Worm (Caenorhabditis elegans) whole organism, midembryonic: Measurements from ENCODE around the gene F31F4.17.

Experiments
- T22C8.4 ChIP-seq: fragments of 200-800 bp; sonication (Bioruptor generic); IDR thresholded peaks from 2 replicates; pipeline ENCODE4 v1.3.6; 2022; ENCODE audit warnings: missing genetic modification characterization, missing compliant biosample characterization
- cog-1 ChIP-seq: sonication (generic microtip); optimal IDR thresholded peaks from 2 replicates; lab custom pipeline; 2016; ENCODE audit warnings: missing genetic modification characterization, missing compliant biosample characterization
- flt-1 ChIP-seq: fragments of 200-800 bp; sonication (Bioruptor generic); IDR thresholded peaks from 2 replicates; pipeline ENCODE4 v1.3.6; 2022; ENCODE audit warnings: missing genetic modification characterization, missing compliant biosample characterization
- klf-2 ChIP-seq: fragments of 200-800 bp; sonication (Bioruptor generic); conservative IDR thresholded peaks from 2 replicates; pipeline ENCODE4 v1.3.6; 2022; ENCODE audit warnings: missing genetic modification reagents, missing genetic modification characterization, missing compliant biosample characterization
- med-1 ChIP-seq: sonication (generic microtip); optimal IDR thresholded peaks from 2 replicates; lab custom pipeline; 2017; ENCODE audit warnings: missing genetic modification characterization, mild to moderate bottlenecking, missing compliant biosample characterization, antibody characterized with exemption, missing genetic modification reagents; ENCODE audit not compliant: insufficient read depth
- ref-1 ChIP-seq: fragments of 200-800 bp; sonication (Bioruptor generic); conservative IDR thresholded peaks from 2 replicates; pipeline ENCODE4 v1.3.6; 2022; ENCODE audit warnings: missing genetic modification reagents, missing genetic modification characterization, missing compliant biosample characterization
- tab-1 ChIP-seq: fragments of 200-800 bp; sonication (Bioruptor generic); IDR thresholded peaks from 2 replicates; pipeline ENCODE4 v1.3.6; 2022; ENCODE audit warnings: missing genetic modification characterization, missing compliant biosample characterization
- ztf-23 ChIP-seq: fragments of 200-800 bp; sonication (Bioruptor generic); IDR thresholded peaks from 2 replicates; pipeline ENCODE4 v1.3.6; 2022; ENCODE audit warnings: missing genetic modification reagents, missing genetic modification characterization, missing compliant biosample characterization
- ztf-29 ChIP-seq: fragments of 200-800 bp; sonication (Bioruptor generic); IDR thresholded peaks from 2 replicates; pipeline ENCODE4 v1.3.6; 2022; ENCODE audit warnings: missing genetic modification reagents, missing genetic modification characterization, missing compliant biosample characterization

Gene F31F4.17

ce11 chrV:692720-693422, 32.8 kb upstream of the F31F4.17 start, which contains the start of gene srx-4:
Gene srx-4, minus strand, starts transcription at chrV:692770.
- TF ChIP-seq tab-1 (GFP tag; lab: Robert Waterston, UW) (no peak), ztf-29 (GFP tag; lab: Robert Waterston, UW) (no peak), ref-1 (GFP tag; lab: Robert Waterston, UW) (no peak), flt-1 (no peak)

ce11 chrV:689538-689937, 29.4 kb upstream of the F31F4.17 start:
- no peak for TF ChIP-seq tab-1 (GFP tag; lab: Robert Waterston, UW)
- no peak for TF ChIP-seq flt-1
- no peak for TF ChIP-seq ztf-29 (GFP tag; lab: Robert Waterston, UW)
- no peak for TF ChIP-seq T22C8.4
- TF ChIP-seq ztf-23 (GFP tag; lab: Robert Waterston, UW): no peak
- TF ChIP-seq med-1 (GFP tag; lab: Kevin White, UChicago): no peak
- TF ChIP-seq ref-1 (GFP tag; lab: Robert Waterston, UW): no peak
- TF ChIP-seq klf-2 (GFP tag; lab: Robert Waterston, UW): no peak

DNA sequence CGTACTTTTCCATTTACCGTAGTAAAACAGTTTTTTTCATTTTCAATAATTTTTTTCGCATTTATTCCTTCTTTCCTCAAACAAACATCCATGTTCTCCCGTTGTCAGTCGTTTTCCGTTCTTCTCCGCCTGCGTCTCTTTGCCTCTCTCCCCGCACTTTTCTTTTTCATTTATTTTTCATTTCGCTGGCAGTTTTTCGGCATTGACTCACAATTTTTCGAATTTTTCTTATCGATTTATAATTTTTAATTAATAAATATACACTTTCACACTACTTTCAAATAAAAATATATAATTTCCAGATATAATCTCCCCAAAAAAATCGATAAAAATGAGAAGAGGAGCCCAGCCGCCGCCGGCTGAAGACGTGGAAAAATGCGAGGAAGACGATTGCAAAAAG, 27.3 kb upstream of the F31F4.17 start, which contains the start of gene H25P19.1:
H25P19.1 (plus strand) TSS at position 301 of the 400 bp plus-strand sequence.
- no peak for TF ChIP-seq tab-1 (GFP tag; lab: Robert Waterston, UW)
- TF ChIP-seq flt-1: no peak
- TF ChIP-seq ztf-23 (GFP tag; lab: Robert Waterston, UW): no peak
- no peak for TF ChIP-seq klf-2 (GFP tag; lab: Robert Waterston, UW)
- no peak for TF ChIP-seq cog-1
- no peak for TF ChIP-seq med-1 (GFP tag; lab: Kevin White, UChicago)
- TF ChIP-seq ref-1 (GFP tag; lab: Robert Waterston, UW): no peak
- no peak for TF ChIP-seq ztf-29 (GFP tag; lab: Robert Waterston, UW)
- no peak for TF ChIP-seq T22C8.4

DNA sequence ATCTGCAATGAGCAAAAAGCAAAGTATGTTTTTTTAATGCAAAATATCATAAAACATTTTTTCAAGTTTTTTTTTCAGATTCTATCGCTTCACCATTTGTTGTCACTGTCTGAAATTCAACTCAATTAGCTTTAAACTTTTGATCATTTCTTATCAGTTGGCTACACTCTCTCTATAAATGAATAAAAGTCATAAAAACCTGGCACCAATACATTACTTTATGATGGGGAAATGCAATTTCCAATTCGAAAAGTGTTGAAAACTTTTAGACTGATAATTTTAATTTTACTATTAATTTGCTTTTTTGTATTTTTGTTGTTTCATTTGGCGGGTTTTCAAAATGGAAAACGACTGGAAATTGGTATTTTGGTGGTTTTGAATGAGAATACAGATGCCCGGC, 23.7 kb upstream of the F31F4.17 start, which contains the start of gene F31F4.1:
F31F4.1 (plus strand) TSS at position 203 of the 400 bp plus-strand sequence.
- TF ChIP-seq tab-1 (GFP tag; lab: Robert Waterston, UW): no peak
- TF ChIP-seq ref-1 (GFP tag; lab: Robert Waterston, UW): no peak
- no peak for TF ChIP-seq med-1 (GFP tag; lab: Kevin White, UChicago)
- no peak for TF ChIP-seq T22C8.4
- no peak for TF ChIP-seq klf-2 (GFP tag; lab: Robert Waterston, UW)
- TF ChIP-seq flt-1: no peak
- TF ChIP-seq cog-1: no peak
- TF ChIP-seq ztf-23 (GFP tag; lab: Robert Waterston, UW): no peak
- TF ChIP-seq ztf-29 (GFP tag; lab: Robert Waterston, UW): no peak

- TF ChIP-seq ref-1 (GFP tag; lab: Robert Waterston, UW) (no peak), klf-2 (GFP tag; lab: Robert Waterston, UW) (no peak), T22C8.4 (no peak), tab-1 (GFP tag; lab: Robert Waterston, UW) (no peak), ztf-29 (GFP tag; lab: Robert Waterston, UW) (no peak), cog-1 (no peak), flt-1 (no peak), ztf-23 (GFP tag; lab: Robert Waterston, UW) (no peak), med-1 (GFP tag; lab: Kevin White, UChicago) (no peak)
These were observed 21.9 kb upstream of the F31F4.17 start, which contains the start of gene srx-23 for ce11 chrV:682031-682430. Gene srx-23, plus strand, starts transcription at chrV:682331.

DNA sequence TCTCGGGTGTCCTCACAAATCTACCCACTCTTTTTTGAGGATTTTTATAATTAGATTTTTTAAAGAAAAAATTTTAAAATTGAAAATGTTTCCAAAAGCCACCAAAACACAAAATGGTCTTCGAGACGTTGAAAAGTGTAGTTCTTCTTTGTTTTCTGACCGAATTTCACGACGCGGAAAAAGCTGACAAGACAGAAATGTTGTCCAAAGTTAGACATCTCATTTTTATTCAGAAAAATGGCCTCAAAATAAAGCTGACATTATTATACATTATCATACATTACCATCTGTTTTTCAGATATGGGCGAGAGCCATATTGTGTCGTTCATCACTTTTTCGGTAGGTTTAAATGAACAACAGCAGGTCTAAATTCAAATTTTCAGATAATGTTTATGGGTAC, 19.6 kb upstream of the F31F4.17 start, which contains the start of gene srx-22:
srx-22 (plus strand) TSS at position 301 of the 400 bp plus-strand sequence.
- TF ChIP-seq ref-1 (GFP tag; lab: Robert Waterston, UW): no peak
- TF ChIP-seq klf-2 (GFP tag; lab: Robert Waterston, UW): no peak
- TF ChIP-seq ztf-23 (GFP tag; lab: Robert Waterston, UW): no peak
- no peak for TF ChIP-seq ztf-29 (GFP tag; lab: Robert Waterston, UW)

ce11 chrV:676550-677084, 16.5 kb upstream of the F31F4.17 start, which contains the start of the genes fbxa-72 and srx-21:
Gene fbxa-72, minus strand, starts transcription at chrV:676753.
Gene srx-21, plus strand, starts transcription at chrV:677034.
- no peak for TF ChIP-seq tab-1 (GFP tag; lab: Robert Waterston, UW)
- TF ChIP-seq ref-1 (GFP tag; lab: Robert Waterston, UW): no peak

DNA sequence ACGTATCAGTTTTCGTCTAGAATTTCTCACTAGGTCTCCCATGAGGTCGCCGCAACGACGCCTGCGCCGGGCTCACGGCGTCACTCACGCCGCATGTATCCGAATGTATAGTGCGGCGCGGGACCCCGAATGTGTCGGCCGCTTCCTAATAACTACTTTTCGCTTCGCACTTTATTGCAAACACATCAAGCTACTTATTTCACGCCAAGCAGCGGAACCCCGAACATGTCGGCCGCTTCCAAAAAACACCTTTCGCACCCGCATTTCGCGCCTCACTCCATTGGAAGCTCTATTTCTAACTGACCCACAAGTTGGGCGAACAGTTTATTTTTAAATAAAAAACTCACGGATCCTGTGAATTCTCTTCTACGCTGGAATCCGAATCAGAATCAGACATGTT, 16.0 kb upstream of the F31F4.17 start:
- no peak for TF ChIP-seq ztf-23 (GFP tag; lab: Robert Waterston, UW)
- no peak for TF ChIP-seq flt-1
- no peak for TF ChIP-seq ztf-29 (GFP tag; lab: Robert Waterston, UW)
- TF ChIP-seq tab-1 (GFP tag; lab: Robert Waterston, UW): no peak
- TF ChIP-seq ref-1 (GFP tag; lab: Robert Waterston, UW): no peak
- TF ChIP-seq med-1 (GFP tag; lab: Kevin White, UChicago): no peak
- no peak for TF ChIP-seq T22C8.4
- TF ChIP-seq klf-2 (GFP tag; lab: Robert Waterston, UW): no peak
- no peak for TF ChIP-seq cog-1

- TF ChIP-seq cog-1 (no peak), ref-1 (GFP tag; lab: Robert Waterston, UW) (no peak), T22C8.4 (no peak)
These were observed 14.1 kb upstream of the F31F4.17 start, which contains the start of gene sru-25 for ce11 chrV:674213-674612. Gene sru-25, minus strand, starts transcription at chrV:674313.

ce11 chrV:671342-671741, 11.2 kb upstream of the F31F4.17 start, which contains the start of gene sru-24:
Gene sru-24, minus strand, starts transcription at chrV:671442.
- no peak for TF ChIP-seq ref-1 (GFP tag; lab: Robert Waterston, UW)
